Worm (Caenorhabditis elegans) whole organism, young adult: ENCODE data around the gene sart-3.

Experiments
- B0261.1 ChIP-seq: sonication (generic microtip); optimal IDR thresholded peaks from 2 replicates; lab custom pipeline; 2016; ENCODE audit warnings: mild to moderate bottlenecking, missing genetic modification characterization, moderate library complexity, missing compliant biosample characterization
- B0336.3 ChIP-seq: fragments of 200-800 bp; sonication (Bioruptor generic); IDR thresholded peaks from 2 replicates; pipeline ENCODE4 v1.3.6; 2022; ENCODE audit warnings: missing genetic modification characterization, missing compliant biosample characterization
- C17E4.6 ChIP-seq: fragments of 200-800 bp; sonication (Bioruptor generic); IDR thresholded peaks from 2 replicates; pipeline ENCODE4 v1.3.6; 2022; ENCODE audit warnings: missing genetic modification reagents, missing genetic modification characterization, missing compliant biosample characterization
- F49E8.2 ChIP-seq: sonication (generic microtip); optimal IDR thresholded peaks from 3 replicates; lab custom pipeline; 2017; ENCODE audit warnings: missing genetic modification characterization, mild to moderate bottlenecking, missing compliant biosample characterization, antibody characterized with exemption, moderate library complexity; ENCODE audit not compliant: insufficient read depth
- F55B11.4 ChIP-seq: sonication (generic microtip); optimal IDR thresholded peaks from 2 replicates; lab custom pipeline; 2016; ENCODE audit warnings: missing compliant biosample characterization, missing genetic modification characterization, borderline replicate concordance; ENCODE audit not compliant: insufficient read depth
- F57C9.4 ChIP-seq: sonication (generic microtip); optimal IDR thresholded peaks from 2 replicates; lab custom pipeline; 2017; ENCODE audit warnings: mild to moderate bottlenecking, missing genetic modification characterization, missing compliant biosample characterization
- K11D2.4 ChIP-seq: fragments of 200-800 bp; sonication (Bioruptor generic); IDR thresholded peaks from 2 replicates; pipeline ENCODE4 v1.3.6; 2022; ENCODE audit warnings: missing genetic modification reagents, missing genetic modification characterization, missing compliant biosample characterization
- T26A5.8 ChIP-seq: sonication (generic microtip); optimal IDR thresholded peaks from 2 replicates; lab custom pipeline; 2016; ENCODE audit warnings: missing genetic modification characterization, missing compliant biosample characterization
- Y67H2A.10 ChIP-seq: fragments of 200-800 bp; sonication (Bioruptor generic); conservative IDR thresholded peaks from 2 replicates; pipeline ENCODE4 v1.3.6; 2022; ENCODE audit warnings: missing genetic modification reagents, missing genetic modification characterization, missing compliant biosample characterization
- aptf-3 ChIP-seq: fragments of 200-800 bp; sonication (Bioruptor generic); IDR thresholded peaks from 2 replicates; pipeline ENCODE4 v1.3.6; 2022; ENCODE audit warnings: missing genetic modification characterization, missing compliant biosample characterization
- atf-7 ChIP-seq: sonication (generic microtip); optimal IDR thresholded peaks from 2 replicates; lab custom pipeline; 2017; ENCODE audit warnings: mild to moderate bottlenecking, missing genetic modification characterization, missing compliant biosample characterization
- attf-5 ChIP-seq: fragments of 200-800 bp; sonication (Bioruptor generic); optimal IDR thresholded peaks from 2 replicates; lab custom pipeline; 2018; ENCODE audit warnings: mild to moderate bottlenecking, missing genetic modification characterization, missing compliant biosample characterization
- bed-1 ChIP-seq: fragments of 200-800 bp; sonication (Bioruptor generic); IDR thresholded peaks from 2 replicates; pipeline ENCODE4 v1.3.6; 2022; ENCODE audit warnings: missing genetic modification reagents, missing genetic modification characterization, missing compliant biosample characterization
- cebp-1 ChIP-seq, 2 experiments: fragments of 200-800 bp in 1 of 2; sonication (Bioruptor generic) in 1 of 2; sonication (generic microtip) in 1 of 2; IDR thresholded peaks in 1 of 2; optimal IDR thresholded peaks in 1 of 2; 2 replicates each; pipeline versions ENCODE4 v1.3.6 to Lab custom; 2017 to 2022; ENCODE audit warnings: missing compliant biosample characterization in 2 of 2, missing genetic modification characterization in 2 of 2, mild to moderate bottlenecking in 1 of 2, missing genetic modification reagents in 1 of 2, moderate library complexity in 1 of 2
- ceh-100 ChIP-seq: fragments of 200-800 bp; sonication (Bioruptor generic); IDR thresholded peaks from 2 replicates; pipeline ENCODE4 v1.3.6; 2022; ENCODE audit warnings: missing genetic modification reagents, missing genetic modification characterization, missing compliant biosample characterization
- ceh-27 ChIP-seq: fragments of 200-800 bp; sonication (Bioruptor generic); optimal IDR thresholded peaks from 2 replicates; lab custom pipeline; 2018; ENCODE audit warnings: mild to moderate bottlenecking, missing genetic modification characterization, moderate library complexity, missing compliant biosample characterization
- dox-1 ChIP-seq: fragments of 200-800 bp; sonication (Bioruptor generic); IDR thresholded peaks from 2 replicates; pipeline ENCODE4 v1.3.6; 2022; ENCODE audit warnings: missing genetic modification reagents, missing genetic modification characterization, missing compliant biosample characterization
- egl-44 ChIP-seq: fragments of 200-800 bp; sonication (Bioruptor generic); IDR thresholded peaks from 2 replicates; pipeline ENCODE4 v1.3.6; 2022; ENCODE audit warnings: missing genetic modification reagents, missing genetic modification characterization, missing compliant biosample characterization
- ekl-4 ChIP-seq: fragments of 200-800 bp; sonication (Bioruptor generic); IDR thresholded peaks from 2 replicates; pipeline ENCODE4 v1.3.6; 2022; ENCODE audit warnings: missing genetic modification reagents, missing genetic modification characterization, missing compliant biosample characterization
- ets-4 ChIP-seq: fragments of 200-800 bp; sonication (Bioruptor generic); optimal IDR thresholded peaks from 2 replicates; lab custom pipeline; 2018; ENCODE audit warnings: mild to moderate bottlenecking, missing genetic modification characterization, missing compliant biosample characterization
- fkh-3 ChIP-seq: sonication (generic microtip); optimal IDR thresholded peaks from 2 replicates; lab custom pipeline; 2016; ENCODE audit warnings: mild to moderate bottlenecking, missing genetic modification characterization, missing compliant biosample characterization
- hlh-26 ChIP-seq: fragments of 200-800 bp; sonication (Bioruptor generic); conservative IDR thresholded peaks from 2 replicates; pipeline ENCODE4 v1.3.6; 2022; ENCODE audit warnings: missing genetic modification reagents, missing genetic modification characterization, missing compliant biosample characterization
- hmg-20 ChIP-seq: fragments of 200-800 bp; sonication (Bioruptor generic); IDR thresholded peaks from 2 replicates; pipeline ENCODE4 v1.3.6; 2022; ENCODE audit warnings: missing genetic modification reagents, missing genetic modification characterization, missing compliant biosample characterization
- lag-1 ChIP-seq: fragments of 200-800 bp; sonication (Bioruptor generic); IDR thresholded peaks from 2 replicates; pipeline ENCODE4 v1.3.6; 2022; ENCODE audit warnings: missing genetic modification reagents, missing genetic modification characterization, missing compliant biosample characterization
- let-607 ChIP-seq, 2 experiments: fragments of 200-800 bp in 1 of 2; sonication (Bioruptor generic) in 1 of 2; sonication (generic microtip) in 1 of 2; optimal IDR thresholded peaks; 2 replicates each; lab custom pipeline; 2016 to 2018; ENCODE audit warnings: mild to moderate bottlenecking in 2 of 2, missing compliant biosample characterization in 2 of 2, missing genetic modification characterization in 2 of 2, moderate library complexity in 2 of 2, missing genotype in 1 of 2
- lin-35 ChIP-seq, 3 experiments: fragments of 150-350 bp in 2 of 3; sonication (generic microtip) in 1 of 3; optimal IDR thresholded peaks; 2 replicates each; lab custom pipeline; 2014 to 2018; ENCODE audit warnings: missing biosample characterization in 3 of 3, missing genetic modification characterization in 3 of 3, missing genetic modification reagents in 3 of 3
- lsy-27 ChIP-seq: sonication (generic microtip); optimal IDR thresholded peaks from 2 replicates; lab custom pipeline; 2017; ENCODE audit warnings: missing genetic modification characterization, mild to moderate bottlenecking, missing compliant biosample characterization, antibody characterized with exemption, missing genotype, borderline replicate concordance; ENCODE audit not compliant: insufficient read depth
- madf-10 ChIP-seq: sonication (generic microtip); optimal IDR thresholded peaks from 2 replicates; lab custom pipeline; 2016; ENCODE audit warnings: mild to moderate bottlenecking, missing genetic modification characterization, missing compliant biosample characterization
- mel-28 ChIP-seq: sonication (generic microtip); optimal IDR thresholded peaks from 2 replicates; lab custom pipeline; 2016; ENCODE audit warnings: borderline replicate concordance, mild to moderate bottlenecking, missing genetic modification characterization, missing compliant biosample characterization
- nhr-80 ChIP-seq: sonication (generic microtip); optimal IDR thresholded peaks from 2 replicates; lab custom pipeline; 2016; ENCODE audit warnings: missing genetic modification characterization, missing compliant biosample characterization
- pbrm-1 ChIP-seq: fragments of 200-800 bp; sonication (Bioruptor generic); IDR thresholded peaks from 2 replicates; pipeline ENCODE4 v1.3.6; 2022; ENCODE audit warnings: missing genetic modification reagents, missing genetic modification characterization, missing compliant biosample characterization
- pha-4 ChIP-seq: fragments of 150-350 bp; sonication (generic microtip); optimal IDR thresholded peaks from 2 replicates; lab custom pipeline; 2014; ENCODE audit warnings: missing biosample characterization, missing genetic modification reagents, missing genetic modification characterization
- rec-8 ChIP-seq, 2 experiments: sonication (generic microtip); optimal IDR thresholded peaks; 2 replicates each; lab custom pipeline; 2016; ENCODE audit warnings: mild to moderate bottlenecking in 2 of 2, missing genetic modification characterization in 2 of 2, missing genetic modification reagents in 2 of 2, missing genotype in 2 of 2, missing biosample characterization in 1 of 2, missing compliant biosample characterization in 1 of 2, moderate library complexity in 1 of 2
- rpc-1 ChIP-seq, 2 experiments: fragments of 150-350 bp in 1 of 2; sonication (generic microtip) in 1 of 2; optimal IDR thresholded peaks; 2 replicates each; lab custom pipeline; 2014 to 2018; ENCODE audit warnings: missing biosample characterization in 1 of 2, missing genetic modification characterization in 1 of 2, missing genetic modification reagents in 1 of 2, missing genotype in 1 of 2
- sdz-38 ChIP-seq: sonication (generic microtip); optimal IDR thresholded peaks from 2 replicates; lab custom pipeline; 2016; ENCODE audit warnings: missing genotype, missing genetic modification characterization, missing compliant biosample characterization
- tbp1 ChIP-seq: fragments of 200-800 bp; sonication (Bioruptor generic); optimal IDR thresholded peaks from 2 replicates; lab custom pipeline; 2018; ENCODE audit warnings: mild to moderate bottlenecking, missing genetic modification characterization, missing compliant biosample characterization
- tbx-9 ChIP-seq: sonication (generic microtip); optimal IDR thresholded peaks from 2 replicates; lab custom pipeline; 2016; ENCODE audit warnings: borderline replicate concordance, missing genetic modification characterization, inconsistent platforms, missing compliant biosample characterization
- ztf-26 ChIP-seq: sonication (generic microtip); optimal IDR thresholded peaks from 2 replicates; lab custom pipeline; 2017; ENCODE audit warnings: missing genetic modification characterization, missing compliant biosample characterization

The sart-3 gene

ce11 chrIV:11298154-11299086 lies 34.3 kb downstream of the sart-3 start, which contains the start of the genes B0035.15 and dnj-1 (continued):
- peak; percentile 56 for TF ChIP-seq attf-5 (GFP tag; lab: Kevin White, UChicago)
- no peak for TF ChIP-seq C17E4.6 (GFP tag; lab: Robert Waterston, UW)
- TF ChIP-seq hmg-20 (GFP tag; lab: Robert Waterston, UW), result no peak
- no peak for TF ChIP-seq F49E8.2 (tag; lab: Kevin White, UChicago)
- TF ChIP-seq atf-7 (tag; lab: Kevin White, UChicago), result no peak

DNA sequence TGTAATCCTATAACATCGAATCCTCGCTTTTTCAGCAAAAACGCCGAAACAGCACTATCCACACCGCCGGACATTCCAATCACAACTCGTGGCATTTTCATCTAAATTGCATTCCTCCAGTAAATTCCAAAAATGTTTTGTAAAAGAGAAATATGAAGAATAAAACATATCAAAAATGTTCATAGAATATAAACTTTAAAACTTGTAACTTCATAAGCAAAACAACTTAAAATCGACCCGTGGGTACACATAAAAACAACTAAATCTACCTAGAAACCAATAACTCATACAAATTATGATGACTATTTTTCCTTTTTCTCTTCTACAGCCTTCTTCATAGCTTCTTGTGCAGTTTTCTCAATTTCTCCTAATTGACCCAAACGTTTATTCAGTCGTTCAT lies 36.0 kb downstream of the sart-3 start, which contains the start of gene mttu-1:
Gene mttu-1, minus strand, starts transcription at position 101 of the 400 bp plus-strand sequence.
- TF ChIP-seq dox-1 (GFP tag; lab: Robert Waterston, UW) (no peak), rpc-1 (optimal IDR thresholded peaks at IDR 0.05; lab: Kevin White, UChicago) (no peak), rpc-1 (tag; optimal IDR thresholded peaks at IDR 0.05; lab: Kevin White, UChicago) (no peak), hmg-20 (GFP tag; lab: Robert Waterston, UW) (no peak), lsy-27 (tag; lab: Kevin White, UChicago) (no peak), let-607 (tag; optimal IDR thresholded peaks at IDR 0.05; lab: Kevin White, UChicago) (no peak), mel-28 (no peak), pbrm-1 (GFP tag; lab: Robert Waterston, UW) (no peak), nhr-80 (tag; lab: Kevin White, UChicago) (no peak), aptf-3 (GFP tag; lab: Robert Waterston, UW) (no peak), fkh-3 (tag; lab: Kevin White, UChicago) (no peak), hlh-26 (GFP tag; lab: Robert Waterston, UW) (no peak), lin-35 (GFP tag; optimal IDR thresholded peaks at IDR 0.05; lab: Kevin White, UChicago) (no peak), egl-44 (no peak), Y67H2A.10 (GFP tag; lab: Robert Waterston, UW) (no peak)

DNA sequence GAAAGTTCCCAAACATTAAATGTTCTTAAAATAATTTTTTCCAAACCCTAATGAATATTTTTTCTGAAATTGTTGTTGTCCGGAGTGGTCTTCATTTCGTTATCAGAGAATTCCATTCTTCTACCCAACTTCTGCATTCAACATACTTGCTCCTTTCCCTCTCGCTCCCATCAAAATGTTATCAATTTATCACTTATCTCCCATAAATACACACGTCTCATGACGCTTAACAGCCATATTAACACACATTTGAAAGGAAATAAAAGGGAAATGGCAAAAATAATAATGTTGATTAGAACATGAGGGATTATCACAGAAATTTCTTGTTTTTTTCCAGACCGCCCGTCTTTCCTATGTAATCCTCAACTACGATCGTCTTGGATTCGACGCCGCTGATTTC lies 43.8 kb downstream of the sart-3 start:
- TF ChIP-seq tbp1 (GFP tag; lab: Kevin White, UChicago), result peak; percentile 21
- TF ChIP-seq let-607 (tag; optimal IDR thresholded peaks at IDR 0.05; lab: Kevin White, UChicago), result no peak
- TF ChIP-seq nhr-80 (tag; lab: Kevin White, UChicago), result peak; percentile 91
- TF ChIP-seq dox-1 (GFP tag; lab: Robert Waterston, UW), result peak; percentile 62
- TF ChIP-seq ets-4 (GFP tag; lab: Kevin White, UChicago), result peak; percentile 46
- TF ChIP-seq cebp-1 (GFP tag; IDR thresholded peaks at IDR 0.05; lab: Robert Waterston, UW), result no peak
- TF ChIP-seq cebp-1 (tag; optimal IDR thresholded peaks at IDR 0.05; lab: Kevin White, UChicago), result peak; percentile 32
- no peak for TF ChIP-seq ceh-27 (GFP tag; lab: Kevin White, UChicago)

DNA sequence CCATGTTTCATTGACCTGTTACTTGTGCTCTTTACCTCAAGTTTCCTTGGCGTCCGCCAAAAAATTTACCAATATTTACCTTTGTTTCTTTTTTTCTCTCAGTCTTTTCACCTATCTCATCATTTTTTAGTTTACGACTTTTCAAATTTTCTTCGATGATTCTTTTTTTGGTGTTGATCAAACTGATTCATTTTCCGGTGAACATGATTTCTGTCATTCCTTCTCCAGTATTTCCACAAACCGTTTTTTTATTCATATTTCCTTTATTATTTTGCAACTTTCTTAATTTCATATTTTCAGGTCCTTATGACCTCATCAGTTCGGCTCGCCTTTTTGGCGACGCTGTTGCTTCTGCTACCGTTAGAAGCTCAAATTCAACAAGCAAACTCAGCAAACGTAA lies 45.3 kb downstream of the sart-3 start, which contains the start of gene F54D1.6:
Gene F54D1.6, plus strand, starts transcription at position 301 of the 400 bp plus-strand sequence.
- no peak for TF ChIP-seq F55B11.4 (tag; lab: Kevin White, UChicago)
- no peak for TF ChIP-seq F57C9.4
- TF ChIP-seq rec-8 (tag; optimal IDR thresholded peaks at IDR 0.05; lab: Kevin White, UChicago), result no peak
- no peak for TF ChIP-seq ekl-4 (GFP tag; lab: Robert Waterston, UW)
- no peak for TF ChIP-seq ceh-100 (GFP tag; lab: Robert Waterston, UW)
- TF ChIP-seq sdz-38 (tag; lab: Kevin White, UChicago), result no peak
- TF ChIP-seq tbx-9 (tag; lab: Kevin White, UChicago), result no peak
- TF ChIP-seq lag-1 (GFP tag; lab: Robert Waterston, UW), result no peak
- no peak for TF ChIP-seq hlh-26 (GFP tag; lab: Robert Waterston, UW)
- no peak for TF ChIP-seq ztf-26
- no peak for TF ChIP-seq pha-4
- TF ChIP-seq T26A5.8 (tag; lab: Kevin White, UChicago), result no peak
- no peak for TF ChIP-seq C17E4.6 (GFP tag; lab: Robert Waterston, UW)
- TF ChIP-seq bed-1 (GFP tag; lab: Robert Waterston, UW), result no peak
- no peak for TF ChIP-seq K11D2.4 (GFP tag; lab: Robert Waterston, UW)
- no peak for TF ChIP-seq B0336.3 (GFP tag; lab: Robert Waterston, UW)
- no peak for TF ChIP-seq B0261.1
- no peak for TF ChIP-seq madf-10 (tag; lab: Kevin White, UChicago)
